Worm (Caenorhabditis elegans): Measurements from ENCODE around the gene T04C9.2.
A peak's percentile ranks its signal among the peaks of the same experiment; 100 is the strongest.

Gene T04C9.2

ce11 chrIII:6019512-6020209 lies 28.0 kb downstream of the T04C9.2 start, which contains the start of the genes npp-10 and cyk-3:
Gene npp-10, minus strand, starts transcription at chrIII:6019562.
Gene cyk-3, plus strand, starts transcription at chrIII:6020159.
- TF ChIP-seq tra-4 (tag; optimal IDR thresholded peaks at IDR 0.05) (no peak), scrt-1 (GFP tag; IDR thresholded peaks at IDR 0.05) (no peak), flt-1 (GFP tag; IDR thresholded peaks at IDR 0.05) (no peak), tbx-11 (GFP tag; IDR thresholded peaks at IDR 0.05) (0 out of 2 replicates have a peak, but pooled peaks have one; percentile 35)

- TF ChIP-seq ceh-36 (tag; optimal IDR thresholded peaks at IDR 0.05) (no peak), ets-7 (tag; optimal IDR thresholded peaks at IDR 0.05) (no peak), tra-4 (tag; optimal IDR thresholded peaks at IDR 0.05) (no peak), hmbx-1 (tag; optimal IDR thresholded peaks at IDR 0.05) (no peak), hnd-1 (tag; optimal IDR thresholded peaks at IDR 0.05) (no peak), tbx-37 (GFP tag; conservative IDR thresholded peaks at IDR 0.05) (no peak), flt-1 (GFP tag; IDR thresholded peaks at IDR 0.05) (no peak), ceh-13 (GFP tag; optimal IDR thresholded peaks at IDR 0.05) (no peak), sea-1 (GFP tag; conservative IDR thresholded peaks at IDR 0.05) (no peak), hmg-4 (GFP tag; optimal IDR thresholded peaks at IDR 0.05) (no peak), scrt-1 (GFP tag; IDR thresholded peaks at IDR 0.05) (no peak), aly-1 (tag; optimal IDR thresholded peaks at IDR 0.05) (no peak), ama-1 (optimal IDR thresholded peaks at IDR 0.05) (no peak), F13C5.2 (tag; optimal IDR thresholded peaks at IDR 0.05) (no peak), tbx-11 (GFP tag; IDR thresholded peaks at IDR 0.05) (no peak), pes-1 (GFP tag; IDR thresholded peaks at IDR 0.05) (no peak), B0310.2 (tag; optimal IDR thresholded peaks at IDR 0.05) (no peak)
These were observed 36.8 kb downstream of the T04C9.2 start, which contains the start of gene tbx-7 for ce11 chrIII:6028432-6028831. Gene tbx-7, minus strand, starts transcription at chrIII:6028532.

- no peak for TF ChIP-seq sea-1 (GFP tag; conservative IDR thresholded peaks at IDR 0.05)
- TF ChIP-seq pes-1 (GFP tag; IDR thresholded peaks at IDR 0.05): no peak
- no peak for TF ChIP-seq ceh-13 (GFP tag; optimal IDR thresholded peaks at IDR 0.05)
- no peak for TF ChIP-seq hmg-4 (GFP tag; optimal IDR thresholded peaks at IDR 0.05)
- TF ChIP-seq hmbx-1 (tag; optimal IDR thresholded peaks at IDR 0.05): no peak
These were observed 38.8 kb downstream of the T04C9.2 start, which contains the start of gene ZK328.6 for ce11 chrIII:6030483-6030882. Gene ZK328.6, minus strand, starts transcription at chrIII:6030583.

- TF ChIP-seq ets-7 (tag; optimal IDR thresholded peaks at IDR 0.05) (no peak), tbx-37 (GFP tag; conservative IDR thresholded peaks at IDR 0.05) (no peak), hmg-4 (GFP tag; optimal IDR thresholded peaks at IDR 0.05) (no peak), tra-4 (tag; optimal IDR thresholded peaks at IDR 0.05) (no peak), flt-1 (GFP tag; IDR thresholded peaks at IDR 0.05) (no peak), sea-1 (GFP tag; conservative IDR thresholded peaks at IDR 0.05) (no peak), hnd-1 (tag; optimal IDR thresholded peaks at IDR 0.05) (no peak), F13C5.2 (tag; optimal IDR thresholded peaks at IDR 0.05) (no peak), tbx-11 (GFP tag; IDR thresholded peaks at IDR 0.05) (no peak), scrt-1 (GFP tag; IDR thresholded peaks at IDR 0.05) (no peak)
These were observed 47.7 kb downstream of the T04C9.2 start, which contains the start of gene ift-139 for ce11 chrIII:6039370-6039769. Gene ift-139, minus strand, starts transcription at chrIII:6039470.
